Worm (Caenorhabditis elegans) whole organism, mixed stage, embryonic: Measurements from ENCODE around the gene rpl-42.

Experiments
- M03D4.4 ChIP-seq: sonication (generic microtip); optimal IDR thresholded peaks from 2 replicates; lab custom pipeline; 2017; ENCODE audit warnings: mild to moderate bottlenecking, missing genetic modification characterization, missing compliant biosample characterization
- bed-3 ChIP-seq: fragments of 200-800 bp; sonication (Bioruptor generic); optimal IDR thresholded peaks from 3 replicates; lab custom pipeline; 2018; ENCODE audit warnings: mild to moderate bottlenecking, missing genetic modification characterization, moderate library complexity, missing compliant biosample characterization
- blmp-1 ChIP-seq: fragments of 150-350 bp; optimal IDR thresholded peaks from 2 replicates; lab custom pipeline; 2014; ENCODE audit warnings: missing biosample characterization, missing genetic modification characterization
- ceh-39 ChIP-seq: fragments of 150-350 bp; optimal IDR thresholded peaks from 2 replicates; lab custom pipeline; 2014; ENCODE audit warnings: missing biosample characterization, missing genetic modification characterization
- ceh-43 ChIP-seq: fragments of 200-800 bp; sonication (Bioruptor generic); optimal IDR thresholded peaks from 2 replicates; lab custom pipeline; 2018; ENCODE audit warnings: mild to moderate bottlenecking, missing genetic modification characterization, moderate library complexity, missing compliant biosample characterization
- ceh-83 ChIP-seq: fragments of 200-800 bp; sonication (Bioruptor generic); optimal IDR thresholded peaks from 2 replicates; lab custom pipeline; 2018; ENCODE audit warnings: mild to moderate bottlenecking, missing genetic modification characterization, missing compliant biosample characterization
- ces-1 ChIP-seq: fragments of 150-350 bp; optimal IDR thresholded peaks from 2 replicates; lab custom pipeline; 2014; ENCODE audit warnings: missing biosample characterization, missing genetic modification reagents, missing genetic modification characterization
- cnd-1 ChIP-seq: fragments of 200-800 bp; sonication (Bioruptor generic); optimal IDR thresholded peaks from 2 replicates; lab custom pipeline; 2018; ENCODE audit warnings: mild to moderate bottlenecking, missing genetic modification characterization, missing compliant biosample characterization
- drap-1 ChIP-seq: fragments of 200-800 bp; sonication (Bioruptor generic); optimal IDR thresholded peaks from 3 replicates; lab custom pipeline; 2018; ENCODE audit warnings: mild to moderate bottlenecking, missing genetic modification characterization, missing compliant biosample characterization
- elt-3 ChIP-seq: fragments of 150-350 bp; optimal IDR thresholded peaks from 2 replicates; lab custom pipeline; 2014; ENCODE audit warnings: missing biosample characterization, missing genetic modification characterization
- flh-1 ChIP-seq: fragments of 200-800 bp; sonication (Bioruptor generic); optimal IDR thresholded peaks from 2 replicates; lab custom pipeline; 2018; ENCODE audit warnings: mild to moderate bottlenecking, missing genetic modification characterization, moderate library complexity, missing compliant biosample characterization
- ham-2 ChIP-seq: fragments of 200-800 bp; sonication (Bioruptor generic); optimal IDR thresholded peaks from 2 replicates; lab custom pipeline; 2018; ENCODE audit warnings: mild to moderate bottlenecking, missing genetic modification characterization, missing compliant biosample characterization
- hlh-1 ChIP-seq: fragments of 150-350 bp; optimal IDR thresholded peaks from 2 replicates; lab custom pipeline; 2014; ENCODE audit warnings: missing biosample characterization, missing genetic modification reagents, missing genetic modification characterization
- lin-32 ChIP-seq: fragments of 200-800 bp; sonication (Bioruptor generic); optimal IDR thresholded peaks from 2 replicates; lab custom pipeline; 2018; ENCODE audit warnings: mild to moderate bottlenecking, missing genetic modification characterization, missing compliant biosample characterization
- lsy-2 ChIP-seq: fragments of 150-350 bp; optimal IDR thresholded peaks from 2 replicates; lab custom pipeline; 2014; ENCODE audit warnings: missing biosample characterization, missing genetic modification characterization
- mep-1 ChIP-seq: fragments of 150-350 bp; optimal IDR thresholded peaks from 2 replicates; lab custom pipeline; 2017; ENCODE audit warnings: missing biosample characterization, missing genetic modification reagents, missing genetic modification characterization, inconsistent platforms
- nhr-12 ChIP-seq: fragments of 150-350 bp; optimal IDR thresholded peaks from 2 replicates; lab custom pipeline; 2014; ENCODE audit warnings: missing biosample characterization, missing genetic modification characterization
- nhr-2 ChIP-seq: fragments of 150-350 bp; optimal IDR thresholded peaks from 2 replicates; lab custom pipeline; 2014; ENCODE audit warnings: missing biosample characterization, missing genetic modification characterization
- nhr-237 ChIP-seq: fragments of 150-350 bp; optimal IDR thresholded peaks from 2 replicates; lab custom pipeline; 2014; ENCODE audit warnings: missing biosample characterization, missing genetic modification characterization
- nhr-28 ChIP-seq: fragments of 150-350 bp; optimal IDR thresholded peaks from 2 replicates; lab custom pipeline; 2014; ENCODE audit warnings: missing biosample characterization, missing genetic modification characterization
- nhr-76 ChIP-seq: sonication (generic microtip); optimal IDR thresholded peaks from 2 replicates; lab custom pipeline; 2017; ENCODE audit warnings: missing biosample characterization, missing genetic modification characterization
- sem-2 ChIP-seq: fragments of 200-800 bp; sonication (Bioruptor generic); optimal IDR thresholded peaks from 2 replicates; lab custom pipeline; 2018; ENCODE audit warnings: mild to moderate bottlenecking, missing genetic modification characterization, missing compliant biosample characterization
- snpc-4 ChIP-seq: fragments of 150-350 bp; optimal IDR thresholded peaks from 2 replicates; lab custom pipeline; 2014; ENCODE audit warnings: missing biosample characterization, missing genetic modification characterization
- sptf-1 ChIP-seq: sonication (generic microtip); optimal IDR thresholded peaks from 2 replicates; lab custom pipeline; 2017; ENCODE audit warnings: mild to moderate bottlenecking, missing genetic modification characterization, moderate library complexity, missing compliant biosample characterization
- unc-120 ChIP-seq: sonication (generic microtip); optimal IDR thresholded peaks from 2 replicates; lab custom pipeline; 2017; ENCODE audit warnings: missing genetic modification characterization, missing compliant biosample characterization; ENCODE audit not compliant: poor library complexity, severe bottlenecking
- unc-39 ChIP-seq: fragments of 150-350 bp; optimal IDR thresholded peaks from 2 replicates; lab custom pipeline; 2014; ENCODE audit warnings: missing biosample characterization, missing genetic modification characterization
- unc-62 ChIP-seq: fragments of 150-350 bp; optimal IDR thresholded peaks from 2 replicates; lab custom pipeline; 2014; ENCODE audit warnings: missing biosample characterization, missing genetic modification reagents, missing genetic modification characterization
- ztf-11 ChIP-seq: fragments of 150-350 bp; optimal IDR thresholded peaks from 2 replicates; lab custom pipeline; 2014; ENCODE audit warnings: missing biosample characterization, missing genetic modification characterization

rpl-42 gene

ce11 chrII:11132542-11132941, 40.0 kb downstream of the rpl-42 start, which contains the start of gene F40F8.11:
Gene F40F8.11, minus strand, starts transcription at chrII:11132590.
- no peak for TF ChIP-seq nhr-12 (tag; lab: Kevin White, UChicago)
- TF ChIP-seq ham-2: no peak
- TF ChIP-seq flh-1 (GFP tag; lab: Kevin White, UChicago): no peak
- TF ChIP-seq drap-1: no peak
- no peak for TF ChIP-seq bed-3 (GFP tag; lab: Kevin White, UChicago)
- TF ChIP-seq M03D4.4 (tag; lab: Kevin White, UChicago): no peak
- TF ChIP-seq sem-2: no peak
- peak; percentile 27 for TF ChIP-seq unc-120 (tag; lab: Kevin White, UChicago)
- peak; percentile 4 for TF ChIP-seq blmp-1
- TF ChIP-seq nhr-2 (tag; lab: Kevin White, UChicago): no peak
- TF ChIP-seq ztf-11 (tag; lab: Kevin White, UChicago): no peak
- TF ChIP-seq mep-1 (tag; lab: Kevin White, UChicago): no peak
- no peak for TF ChIP-seq unc-39 (tag; lab: Kevin White, UChicago)
- no peak for TF ChIP-seq ceh-43 (GFP tag; lab: Kevin White, UChicago)
- TF ChIP-seq lsy-2: peak; percentile 59
- TF ChIP-seq sptf-1: no peak
- no peak for TF ChIP-seq nhr-28 (tag; lab: Kevin White, UChicago)
- TF ChIP-seq unc-62 (GFP tag; lab: Kevin White, UChicago): no peak
- no peak for TF ChIP-seq nhr-76 (tag; lab: Kevin White, UChicago)
- peak; percentile 4 for TF ChIP-seq ceh-39
- TF ChIP-seq elt-3 (tag; lab: Kevin White, UChicago): no peak
- TF ChIP-seq nhr-237 (tag; lab: Kevin White, UChicago): peak; percentile 3
- peak; percentile 6 for TF ChIP-seq ces-1 (GFP tag; lab: Kevin White, UChicago)

- TF ChIP-seq hlh-1 (tag; lab: Kevin White, UChicago) (no peak), unc-120 (tag; lab: Kevin White, UChicago) (no peak)
Observed at ce11 chrII:11134828-11135227, 42.3 kb downstream of the rpl-42 start, which contains the start of gene F40F8.5. Gene F40F8.5, minus strand, starts transcription at chrII:11134928.

- TF ChIP-seq unc-62 (GFP tag; lab: Kevin White, UChicago) (peak; percentile 78), drap-1 (no peak)
Observed at ce11 chrII:11135773-11136172, 43.3 kb downstream of the rpl-42 start.

ce11 chrII:11140140-11140539, 47.6 kb downstream of the rpl-42 start, which contains the start of gene F40F8.4:
Gene F40F8.4, minus strand, starts transcription at chrII:11140240.
- TF ChIP-seq sem-2 (no peak), snpc-4 (tag; lab: Kevin White, UChicago) (no peak)

ce11 chrII:11142571-11142970, 50.1 kb downstream of the rpl-42 start, which contains the start of gene arrd-6:
Gene arrd-6, plus strand, starts transcription at chrII:11142739.
- no peak for TF ChIP-seq lin-32 (GFP tag; lab: Kevin White, UChicago)
- no peak for TF ChIP-seq bed-3 (GFP tag; lab: Kevin White, UChicago)
- TF ChIP-seq ceh-83 (GFP tag; lab: Kevin White, UChicago): no peak
- no peak for TF ChIP-seq flh-1 (GFP tag; lab: Kevin White, UChicago)
- no peak for TF ChIP-seq M03D4.4 (tag; lab: Kevin White, UChicago)
- no peak for TF ChIP-seq sptf-1
- no peak for TF ChIP-seq ceh-39
- TF ChIP-seq nhr-28 (tag; lab: Kevin White, UChicago): no peak
- no peak for TF ChIP-seq drap-1
- TF ChIP-seq lsy-2: no peak
- no peak for TF ChIP-seq ztf-11 (tag; lab: Kevin White, UChicago)
- TF ChIP-seq cnd-1: no peak
- TF ChIP-seq blmp-1: no peak
